Worm (Caenorhabditis elegans) whole organism, L2 larva: ENCODE measurements around the gene vhp-1.

Experiments
- C34F6.9 ChIP-seq: fragments of 150-350 bp; optimal IDR thresholded peaks from 2 replicates; lab custom pipeline; 2014; ENCODE audit warnings: missing biosample characterization, missing genetic modification characterization
- ama-1 ChIP-seq: fragments of 150-350 bp; optimal IDR thresholded peaks from 2 replicates; lab custom pipeline; 2018; ENCODE audit warnings: inconsistent platforms
- ceh-82 ChIP-seq: fragments of 150-350 bp; optimal IDR thresholded peaks from 2 replicates; lab custom pipeline; 2014; ENCODE audit warnings: missing biosample characterization, missing genetic modification characterization
- lin-11 ChIP-seq: fragments of 150-350 bp; sonication (generic microtip); optimal IDR thresholded peaks from 2 replicates; lab custom pipeline; 2014; ENCODE audit warnings: missing biosample characterization, missing genetic modification characterization, inconsistent platforms, mixed read lengths
- nhr-12 ChIP-seq: fragments of 150-350 bp; optimal IDR thresholded peaks from 2 replicates; lab custom pipeline; 2014; ENCODE audit warnings: missing biosample characterization, missing genetic modification characterization
- nhr-237 ChIP-seq: fragments of 150-350 bp; optimal IDR thresholded peaks from 2 replicates; lab custom pipeline; 2014; ENCODE audit warnings: missing biosample characterization, missing genetic modification characterization
- nhr-77 ChIP-seq: fragments of 150-350 bp; optimal IDR thresholded peaks from 2 replicates; lab custom pipeline; 2014; ENCODE audit warnings: missing biosample characterization, missing genetic modification characterization
- skn-1 ChIP-seq: sonication (generic microtip); optimal IDR thresholded peaks from 2 replicates; lab custom pipeline; 2017; ENCODE audit warnings: missing biosample characterization, missing genetic modification characterization
- sma-9 ChIP-seq, 2 experiments: fragments of 150-350 bp in 1 of 2; sonication (generic microtip) in 1 of 2; optimal IDR thresholded peaks; 2 replicates each; lab custom pipeline; 2014 to 2016; ENCODE audit warnings: missing genetic modification characterization in 2 of 2, mild to moderate bottlenecking in 1 of 2, missing biosample characterization in 1 of 2, missing compliant biosample characterization in 1 of 2, missing genetic modification reagents in 1 of 2, moderate library complexity in 1 of 2
- unc-62 ChIP-seq: fragments of 150-350 bp; optimal IDR thresholded peaks from 2 replicates; lab custom pipeline; 2014; ENCODE audit warnings: missing biosample characterization, missing genetic modification reagents, missing genetic modification characterization

DNA sequence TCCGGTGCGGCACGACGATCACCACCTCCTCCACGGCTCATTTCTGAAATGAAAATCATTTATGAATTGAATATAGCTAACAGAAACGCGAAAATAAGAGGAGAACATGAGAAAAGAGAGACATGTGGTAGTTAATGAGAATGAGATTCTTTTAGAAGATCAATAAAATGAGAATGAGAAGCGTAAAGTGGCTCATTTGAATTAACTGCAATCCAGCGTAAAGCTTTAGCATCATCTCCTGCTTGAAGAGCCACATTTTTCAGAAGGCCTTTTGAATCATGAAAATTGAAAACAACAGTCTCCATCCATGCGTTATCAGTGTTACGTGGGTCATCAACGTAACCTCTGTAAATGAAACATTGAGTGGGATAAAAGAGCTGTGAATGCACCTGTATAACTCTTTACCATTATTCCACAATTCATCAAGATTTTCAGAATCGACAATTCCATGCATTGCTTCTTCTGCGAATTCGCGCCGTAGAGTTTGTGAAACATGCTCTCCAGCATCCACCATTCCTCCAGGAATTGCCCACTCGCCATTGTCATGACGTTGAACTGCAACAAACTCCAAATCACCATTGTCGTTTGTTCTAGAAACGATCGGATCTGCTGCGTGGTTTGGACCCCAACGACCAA lies 65.8 kb downstream of the vhp-1 start, which contains the start of gene rsp-4:
- TF ChIP-seq skn-1 (tag; lab: Kevin White, UChicago) (no peak), ama-1 (no peak), unc-62 (GFP tag; lab: Kevin White, UChicago) (no peak), nhr-237 (tag; lab: Kevin White, UChicago) (no peak), ceh-82 (no peak), nhr-12 (tag; lab: Kevin White, UChicago) (no peak), nhr-77 (no peak), sma-9 (GFP tag; optimal IDR thresholded peaks at IDR 0.05; lab: Kevin White, UChicago) (no peak), sma-9 (tag; optimal IDR thresholded peaks at IDR 0.05; lab: Kevin White, UChicago) (no peak), lin-11 (tag; lab: Kevin White, UChicago) (no peak), C34F6.9 (tag; lab: Kevin White, UChicago) (no peak)
